Fruit fly (Drosophila melanogaster) whole organism, wandering third instar larva: ENCODE measurements around the gene hth.

ENCODE experiments used
- Hnf4 ChIP-seq: fragments of 200-800 bp; sonication (Bioruptor generic); optimal IDR thresholded peaks from 2 replicates; lab custom pipeline; 2016; ENCODE audit warnings: missing biosample characterization, mild to moderate bottlenecking, missing genetic modification characterization
- Mio ChIP-seq: sonication (Bioruptor generic); optimal IDR thresholded peaks from 2 replicates; lab custom pipeline; 2016; ENCODE audit warnings: missing biosample characterization, missing genetic modification characterization
- h ChIP-seq: fragments of 200-800 bp; sonication (Bioruptor generic); optimal IDR thresholded peaks from 3 replicates; lab custom pipeline; 2016; ENCODE audit warnings: missing biosample characterization, mild to moderate bottlenecking, missing genetic modification characterization
- pan ChIP-seq: fragments of >200 bp; optimal IDR thresholded peaks from 2 replicates; lab custom pipeline; 2017
- psq ChIP-seq: fragments of 200-800 bp; sonication (Bioruptor generic); optimal IDR thresholded peaks from 3 replicates; lab custom pipeline; 2017; ENCODE audit warnings: missing biosample characterization, mild to moderate bottlenecking, missing genetic modification characterization, moderate library complexity

DNA sequence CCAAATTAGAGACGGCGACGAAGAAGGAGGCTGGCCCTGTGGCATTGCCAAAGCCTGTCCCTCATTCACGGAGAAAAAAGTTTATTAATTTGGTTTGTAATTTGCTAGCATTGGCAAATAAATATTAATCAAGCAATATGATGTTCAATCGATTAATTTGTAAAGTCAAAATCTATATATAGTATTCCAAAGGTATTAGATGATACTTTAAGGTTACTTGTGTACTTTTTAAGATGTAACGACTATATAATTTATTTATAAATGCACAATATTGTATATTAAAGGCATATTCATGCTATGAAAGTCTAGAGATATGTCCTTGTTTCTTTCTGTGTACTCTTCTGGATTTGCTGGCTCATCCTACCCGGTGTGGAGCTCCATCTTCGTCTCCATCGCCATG lies 167.6 kb downstream of the hth start:
- TF ChIP-seq Mio (GFP tag; lab: Kevin White, UChicago): no peak
- TF ChIP-seq Hnf4 (GFP tag; lab: Kevin White, UChicago): no peak
- TF ChIP-seq pan (lab: Kevin White, UChicago): no peak
- TF ChIP-seq h (GFP tag; lab: Kevin White, UChicago): no peak
- TF ChIP-seq psq: no peak
